Fruit fly (Drosophila melanogaster): ENCODE results near the gene hiro.

- TF ChIP-seq psq (optimal IDR thresholded peaks at IDR 0.05) (no peak), Myc (optimal IDR thresholded peaks at IDR 0.05) (no peak), ttk (optimal IDR thresholded peaks at IDR 0.05) (no peak), Sin3A (optimal IDR thresholded peaks at IDR 0.05) (no peak)
Observed at dm6 chr3L:638031-638414, 49.7 kb downstream of the hiro start.
